Fruit fly (Drosophila melanogaster) whole organism, embryonic: ENCODE measurements around the gene CG32700.

Experiments used
- Adf1 ChIP-seq: fragments of 200-800 bp; sonication (Bioruptor generic); IDR thresholded peaks from 2 replicates; pipeline ENCODE4 v1.3.6; 2022; ENCODE audit warnings: missing biosample characterization, missing genetic modification characterization
- Aef1 ChIP-seq: fragments of 200-800 bp; sonication (Bioruptor generic); IDR thresholded peaks from 3 replicates; pipeline ENCODE4 v1.3.6; 2022; ENCODE audit warnings: missing biosample characterization, missing genetic modification characterization
- B-H2 ChIP-seq: fragments of 200-800 bp; sonication (Bioruptor generic); optimal IDR thresholded peaks from 2 replicates; lab custom pipeline; 2018; ENCODE audit warnings: missing biosample characterization, mild to moderate bottlenecking, missing genetic modification characterization
- CG10431 ChIP-seq: fragments of 200-800 bp; sonication (Bioruptor generic); optimal IDR thresholded peaks from 3 replicates; lab custom pipeline; 2018; ENCODE audit warnings: missing biosample characterization, mild to moderate bottlenecking, missing genetic modification characterization
- CG11398 ChIP-seq: fragments of 200-800 bp; sonication (Bioruptor generic); optimal IDR thresholded peaks from 2 replicates; lab custom pipeline; 2016; ENCODE audit warnings: missing biosample characterization, missing genetic modification characterization
- CG15073 ChIP-seq: fragments of 200-800 bp; sonication (Bioruptor generic); optimal IDR thresholded peaks from 2 replicates; lab custom pipeline; 2016; ENCODE audit warnings: missing biosample characterization, missing genetic modification characterization
- CG15269 ChIP-seq: fragments of 200-800 bp; sonication (Bioruptor generic); optimal IDR thresholded peaks from 2 replicates; lab custom pipeline; 2018; ENCODE audit warnings: missing biosample characterization, mild to moderate bottlenecking, missing genetic modification characterization, moderate library complexity
- CG1529 ChIP-seq: fragments of 200-800 bp; sonication (Bioruptor generic); optimal IDR thresholded peaks from 3 replicates; lab custom pipeline; 2018; ENCODE audit warnings: missing biosample characterization, missing genetic modification characterization
- CG15514 ChIP-seq: fragments of 200-800 bp; sonication (Bioruptor generic); optimal IDR thresholded peaks from 3 replicates; lab custom pipeline; 2017; ENCODE audit warnings: missing biosample characterization, missing genetic modification characterization, mild to moderate bottlenecking, moderate library complexity, missing genetic modification reagents
- CG16815 ChIP-seq: fragments of 200-800 bp; sonication (Bioruptor generic); optimal IDR thresholded peaks from 3 replicates; lab custom pipeline; 2017; ENCODE audit warnings: missing biosample characterization, mild to moderate bottlenecking, missing genetic modification characterization
- CG2202 ChIP-seq: fragments of 200-800 bp; sonication (Bioruptor generic); optimal IDR thresholded peaks from 2 replicates; lab custom pipeline; 2018; ENCODE audit warnings: missing biosample characterization, mild to moderate bottlenecking, missing genetic modification characterization
- CG2875 ChIP-seq: fragments of 200-800 bp; sonication (Bioruptor generic); optimal IDR thresholded peaks from 2 replicates; lab custom pipeline; 2017; ENCODE audit warnings: missing biosample characterization, mild to moderate bottlenecking, missing genetic modification characterization, missing genetic modification reagents
- CG30431 ChIP-seq: fragments of 200-800 bp; sonication (Bioruptor generic); optimal IDR thresholded peaks from 2 replicates; lab custom pipeline; 2017; ENCODE audit warnings: missing biosample characterization, missing genetic modification characterization
- CG31441 ChIP-seq: fragments of 200-800 bp; sonication (Bioruptor generic); IDR thresholded peaks from 2 replicates; pipeline ENCODE4 v1.3.6; 2022; ENCODE audit warnings: missing biosample characterization, missing genetic modification characterization
- CG5953 ChIP-seq: fragments of 200-800 bp; sonication (Bioruptor generic); IDR thresholded peaks from 2 replicates; pipeline ENCODE4 v1.3.6; 2022; ENCODE audit warnings: missing biosample characterization, missing genetic modification characterization
- CG6683 ChIP-seq: fragments of 200-800 bp; sonication (Bioruptor generic); optimal IDR thresholded peaks from 2 replicates; lab custom pipeline; 2017; ENCODE audit warnings: missing biosample characterization, mild to moderate bottlenecking, missing genetic modification characterization, missing genetic modification reagents
- CG6791 ChIP-seq: fragments of 200-800 bp; sonication (Bioruptor generic); IDR thresholded peaks from 3 replicates; pipeline ENCODE4 v1.3.6; 2022; ENCODE audit warnings: missing biosample characterization, missing genetic modification characterization; ENCODE audit not compliant: partially characterized antibody
- CG9437 ChIP-seq: fragments of 200-800 bp; sonication (Bioruptor generic); optimal IDR thresholded peaks from 2 replicates; lab custom pipeline; 2018; ENCODE audit warnings: missing biosample characterization, mild to moderate bottlenecking, missing genetic modification characterization
- CG9876 ChIP-seq: fragments of 200-800 bp; sonication (Bioruptor generic); optimal IDR thresholded peaks from 2 replicates; lab custom pipeline; 2016; ENCODE audit warnings: missing biosample characterization, missing genetic modification characterization
- Dad ChIP-seq: fragments of 200-800 bp; sonication (Bioruptor generic); optimal IDR thresholded peaks from 3 replicates; lab custom pipeline; 2016; ENCODE audit warnings: missing biosample characterization, missing genetic modification characterization
- Deaf1 ChIP-seq: fragments of 200-800 bp; optimal IDR thresholded peaks from 3 replicates; lab custom pipeline; 2019; ENCODE audit warnings: missing biosample characterization, mild to moderate bottlenecking, missing genetic modification characterization, moderate library complexity
- HmgZ ChIP-seq: fragments of 200-800 bp; sonication (Bioruptor generic); optimal IDR thresholded peaks from 2 replicates; lab custom pipeline; 2018; ENCODE audit warnings: missing biosample characterization, mild to moderate bottlenecking, missing genetic modification characterization
- Kr ChIP-seq: fragments of 200-800 bp; sonication (Bioruptor generic); optimal IDR thresholded peaks from 2 replicates; lab custom pipeline; 2017; ENCODE audit warnings: missing biosample characterization, mild to moderate bottlenecking, missing genetic modification characterization
- MTF-1 ChIP-seq: fragments of 200-800 bp; sonication (Bioruptor generic); optimal IDR thresholded peaks from 2 replicates; lab custom pipeline; 2018; ENCODE audit warnings: missing biosample characterization, mild to moderate bottlenecking, missing genetic modification characterization, borderline replicate concordance
- NK7.1 ChIP-seq: fragments of 200-800 bp; sonication (Bioruptor generic); optimal IDR thresholded peaks from 3 replicates; lab custom pipeline; 2016; ENCODE audit warnings: missing biosample characterization, missing genetic modification characterization
- Nf-YA ChIP-seq: fragments of 200-800 bp; sonication (Bioruptor generic); IDR thresholded peaks from 2 replicates; pipeline ENCODE4 v1.3.6; 2022; ENCODE audit warnings: missing biosample characterization, missing genetic modification characterization
- Usf ChIP-seq: fragments of 200-800 bp; sonication (Bioruptor generic); optimal IDR thresholded peaks from 2 replicates; lab custom pipeline; 2017; ENCODE audit warnings: missing genotype, missing biosample characterization, missing genetic modification characterization
- Vsx1 ChIP-seq: fragments of 200-800 bp; sonication (Bioruptor generic); optimal IDR thresholded peaks from 2 replicates; lab custom pipeline; 2017; ENCODE audit warnings: missing biosample characterization, mild to moderate bottlenecking, missing genetic modification characterization, missing genetic modification reagents
- YL-1 ChIP-seq: fragments of 200-800 bp; sonication (Bioruptor generic); optimal IDR thresholded peaks from 3 replicates; lab custom pipeline; 2017; ENCODE audit warnings: missing biosample characterization, mild to moderate bottlenecking, missing genetic modification characterization
- bcd ChIP-seq: fragments of 200-800 bp; sonication (Bioruptor generic); optimal IDR thresholded peaks from 2 replicates; lab custom pipeline; 2017; ENCODE audit warnings: missing biosample characterization, mild to moderate bottlenecking, missing genetic modification characterization
- cad ChIP-seq: fragments of >200 bp; optimal IDR thresholded peaks from 2 replicates; lab custom pipeline; 2017; ENCODE audit warnings: missing biosample characterization, missing genetic modification characterization
- croc ChIP-seq: fragments of 200-800 bp; sonication (Bioruptor generic); conservative IDR thresholded peaks from 3 replicates; pipeline ENCODE4 v1.3.6; 2022; ENCODE audit warnings: missing biosample characterization, missing genetic modification characterization
- da ChIP-seq: fragments of 200-800 bp; sonication (Bioruptor generic); optimal IDR thresholded peaks from 2 replicates; lab custom pipeline; 2016; ENCODE audit warnings: missing biosample characterization, missing genetic modification characterization
- dan ChIP-seq: fragments of 200-800 bp; sonication (Bioruptor generic); IDR thresholded peaks from 2 replicates; pipeline ENCODE4 v1.3.6; 2022; ENCODE audit warnings: missing biosample characterization, missing genetic modification characterization
- disco-r ChIP-seq: fragments of 200-800 bp; sonication (Bioruptor generic); optimal IDR thresholded peaks from 2 replicates; lab custom pipeline; 2016; ENCODE audit warnings: missing biosample characterization, missing genetic modification characterization
- dm ChIP-seq: fragments of 200-800 bp; sonication (Bioruptor generic); optimal IDR thresholded peaks from 3 replicates; lab custom pipeline; 2016; ENCODE audit warnings: missing biosample characterization, missing genetic modification characterization
- dysf ChIP-seq: fragments of 200-800 bp; sonication (Bioruptor generic); IDR thresholded peaks from 3 replicates; pipeline ENCODE4 v1.3.6; 2022; ENCODE audit warnings: missing biosample characterization, missing genetic modification characterization
- ems ChIP-seq: fragments of 200-800 bp; sonication (Bioruptor generic); optimal IDR thresholded peaks from 3 replicates; lab custom pipeline; 2016; ENCODE audit warnings: missing biosample characterization, missing genetic modification characterization
- esg ChIP-seq: fragments of 200-800 bp; sonication (Bioruptor generic); conservative IDR thresholded peaks from 2 replicates; pipeline ENCODE4 v1.3.6; 2022; ENCODE audit warnings: missing biosample characterization, missing genetic modification characterization
- fu2 ChIP-seq: fragments of 200-800 bp; sonication (Bioruptor generic); optimal IDR thresholded peaks from 2 replicates; lab custom pipeline; 2016; ENCODE audit warnings: missing biosample characterization, missing genetic modification characterization
- hth ChIP-seq: fragments of >200 bp; optimal IDR thresholded peaks from 2 replicates; lab custom pipeline; 2017; ENCODE audit warnings: inconsistent platforms
- jigr1 ChIP-seq: fragments of 200-800 bp; sonication (Bioruptor generic); IDR thresholded peaks from 3 replicates; pipeline ENCODE4 v1.3.6; 2022; ENCODE audit warnings: missing biosample characterization, missing genetic modification characterization
- kay ChIP-seq: fragments of 200-800 bp; sonication (Bioruptor generic); optimal IDR thresholded peaks from 2 replicates; lab custom pipeline; 2016; ENCODE audit warnings: missing biosample characterization, missing genetic modification characterization
- knrl ChIP-seq: fragments of 200-800 bp; sonication (Bioruptor generic); IDR thresholded peaks from 3 replicates; pipeline ENCODE4 v1.3.6; 2022; ENCODE audit warnings: missing biosample characterization, missing genetic modification characterization; ENCODE audit not compliant: partially characterized antibody
- lilli ChIP-seq: fragments of 200-800 bp; sonication (Bioruptor generic); optimal IDR thresholded peaks from 3 replicates; lab custom pipeline; 2016; ENCODE audit warnings: missing biosample characterization, missing genetic modification characterization
- schlank ChIP-seq: fragments of 200-800 bp; sonication (Bioruptor generic); optimal IDR thresholded peaks from 2 replicates; lab custom pipeline; 2018; ENCODE audit warnings: missing biosample characterization, mild to moderate bottlenecking, missing genetic modification characterization
- slbo ChIP-seq: fragments of 200-800 bp; sonication (Bioruptor generic); IDR thresholded peaks from 2 replicates; pipeline ENCODE4 v1.3.6; 2022; ENCODE audit warnings: missing biosample characterization, missing genetic modification characterization
- ssp ChIP-seq: fragments of 200-800 bp; sonication (Bioruptor generic); IDR thresholded peaks from 2 replicates; pipeline ENCODE4 v1.3.6; 2022; ENCODE audit warnings: missing biosample characterization, missing genetic modification characterization
- sug ChIP-seq: fragments of 200-800 bp; optimal IDR thresholded peaks from 2 replicates; lab custom pipeline; 2019; ENCODE audit warnings: missing biosample characterization, mild to moderate bottlenecking, missing genetic modification characterization, moderate library complexity
- yki ChIP-seq: fragments of >200 bp; optimal IDR thresholded peaks from 3 replicates; lab custom pipeline; 2018

CG32700 gene

DNA sequence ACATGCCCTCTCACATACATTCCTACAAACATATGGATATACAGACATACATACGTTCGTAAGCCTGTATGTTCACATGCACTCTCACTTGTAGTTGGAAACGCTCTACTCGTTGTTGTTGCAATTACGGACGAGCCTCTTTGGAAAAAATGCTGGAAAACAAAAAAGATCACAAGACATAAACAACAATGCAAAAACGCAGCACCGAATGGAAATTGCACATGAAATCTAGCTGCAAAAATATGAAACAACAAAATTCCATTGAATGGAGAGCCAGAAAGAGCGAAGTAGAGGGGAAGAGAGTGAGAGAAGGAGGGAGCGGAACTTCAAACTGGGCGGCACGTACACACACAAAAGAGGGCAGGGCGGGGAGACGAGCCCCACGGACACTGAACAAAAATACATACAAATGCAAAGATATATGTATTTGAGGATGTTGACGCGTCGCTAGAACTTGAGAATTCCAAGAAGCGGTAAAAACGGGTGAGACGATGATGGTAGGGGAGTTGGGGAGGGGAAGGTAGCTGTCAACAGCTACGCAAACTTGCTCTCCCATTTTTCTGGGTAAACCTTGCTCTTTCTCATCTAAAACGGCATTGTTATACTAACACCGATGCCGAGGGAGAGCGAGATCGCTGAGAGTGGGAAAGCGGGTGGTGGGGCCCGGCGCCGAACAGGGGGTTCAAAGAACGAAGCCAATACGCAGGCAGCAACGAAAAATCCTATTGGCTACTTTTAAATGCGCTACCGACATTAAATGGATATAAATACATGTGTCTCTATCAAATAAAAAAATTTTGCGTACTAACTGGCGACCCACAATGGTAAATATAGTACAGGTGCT, 33.7 kb upstream of the CG32700 start (continued):
- TF ChIP-seq slbo (GFP tag; lab: Robert Waterston, UW), result peak; percentile 57; the same call in 1 of the 2 replicates
- TF ChIP-seq B-H2 (GFP tag; lab: Kevin White, UChicago), result peak; percentile 14
- 0 out of 3 replicates have a peak, but pooled peaks have one; percentile 25 for TF ChIP-seq jigr1
- TF ChIP-seq schlank, result peak; percentile 1
- TF ChIP-seq CG6791, result no peak
- no peak for TF ChIP-seq CG6683
- TF ChIP-seq Usf (GFP tag; lab: Kevin White, UChicago), result peak; percentile 42
- TF ChIP-seq Kr, result no peak
- no peak for TF ChIP-seq CG1529 (GFP tag; lab: Kevin White, UChicago)
- no peak for TF ChIP-seq yki (lab: Kevin White, UChicago)
- no peak for TF ChIP-seq lilli (GFP tag; lab: Kevin White, UChicago)
- TF ChIP-seq fu2 (GFP tag; lab: Kevin White, UChicago), result no peak
- TF ChIP-seq YL-1 (GFP tag; lab: Kevin White, UChicago), result no peak
- peak; percentile 14 for TF ChIP-seq CG30431 (GFP tag; lab: Kevin White, UChicago)
- no peak for TF ChIP-seq CG5953
- no peak for TF ChIP-seq hth (lab: Kevin White, UChicago)
- no peak for TF ChIP-seq Nf-YA (GFP tag; lab: Robert Waterston, UW)
- TF ChIP-seq CG2202 (tag; lab: Kevin White, UChicago), result no peak
- no peak for TF ChIP-seq CG15073
- peak; percentile 22; the same call in 1 of the 3 replicates for TF ChIP-seq croc (GFP tag; lab: Robert Waterston, UW)
- peak; percentile 63 for TF ChIP-seq HmgZ
- TF ChIP-seq Dad (GFP tag; lab: Kevin White, UChicago), result no peak
- peak; percentile 45 for TF ChIP-seq CG11398 (GFP tag; lab: Kevin White, UChicago)
- no peak for TF ChIP-seq CG2875 (GFP tag; lab: Kevin White, UChicago)
- no peak for TF ChIP-seq NK7.1 (GFP tag; lab: Kevin White, UChicago)
- peak; percentile 48 for TF ChIP-seq bcd
- TF ChIP-seq dan (GFP tag; lab: Robert Waterston, UW), result no peak
- TF ChIP-seq CG9437 (GFP tag; lab: Kevin White, UChicago), result no peak
- no peak for TF ChIP-seq dm (GFP tag; lab: Kevin White, UChicago)
- TF ChIP-seq CG10431 (GFP tag; lab: Kevin White, UChicago), result no peak
- TF ChIP-seq CG31441 (GFP tag; lab: Robert Waterston, UW), result no peak
- peak; percentile 4 for TF ChIP-seq CG16815 (GFP tag; lab: Kevin White, UChicago)
- peak; percentile 87 for TF ChIP-seq sug
- TF ChIP-seq MTF-1 (GFP tag; lab: Kevin White, UChicago), result peak; percentile 17
- no peak for TF ChIP-seq cad (GFP tag; lab: Kevin White, UChicago)
- peak; percentile 95 for TF ChIP-seq Adf1 (GFP tag; lab: Robert Waterston, UW)
- TF ChIP-seq dysf (GFP tag; lab: Robert Waterston, UW), result peak; percentile 73
- TF ChIP-seq Deaf1 (tag; lab: Kevin White, UChicago), result peak; percentile 38
- TF ChIP-seq da (GFP tag; lab: Kevin White, UChicago), result no peak
- TF ChIP-seq knrl (GFP tag; lab: Robert Waterston, UW), result no peak
- TF ChIP-seq Aef1 (GFP tag; lab: Robert Waterston, UW), result no peak; the same call in 2 of the 3 replicates
- peak; percentile 68 for TF ChIP-seq CG15269 (tag; lab: Kevin White, UChicago)
- peak; percentile 15 for TF ChIP-seq Vsx1 (GFP tag; lab: Kevin White, UChicago)
- TF ChIP-seq esg (GFP tag; lab: Robert Waterston, UW), result peak; percentile 35; the same call in 1 of the 2 replicates
- TF ChIP-seq ems (GFP tag; lab: Kevin White, UChicago), result no peak
- TF ChIP-seq kay (GFP tag; lab: Kevin White, UChicago), result no peak
- no peak for TF ChIP-seq CG9876
- TF ChIP-seq disco-r (GFP tag; lab: Kevin White, UChicago), result no peak
- TF ChIP-seq ssp, result 0 out of 2 replicates have a peak, but pooled peaks have one; percentile 19
- peak; percentile 1 for TF ChIP-seq CG15514 (GFP tag; lab: Kevin White, UChicago)
